Worm (Caenorhabditis elegans) whole organism, mixed stage, embryonic: ENCODE measurements around the gene dhhc-10.

Experiments used
- M03D4.4 ChIP-seq: sonication (generic microtip); optimal IDR thresholded peaks from 2 replicates; lab custom pipeline; 2017; ENCODE audit warnings: mild to moderate bottlenecking, missing genetic modification characterization, missing compliant biosample characterization
- elt-3 ChIP-seq: fragments of 150-350 bp; optimal IDR thresholded peaks from 2 replicates; lab custom pipeline; 2014; ENCODE audit warnings: missing biosample characterization, missing genetic modification characterization
- lin-13 ChIP-seq: fragments of 150-350 bp; optimal IDR thresholded peaks from 2 replicates; lab custom pipeline; 2014; ENCODE audit warnings: missing biosample characterization, missing genetic modification characterization
- lsy-2 ChIP-seq: fragments of 150-350 bp; optimal IDR thresholded peaks from 2 replicates; lab custom pipeline; 2014; ENCODE audit warnings: missing biosample characterization, missing genetic modification characterization
- mab-5 ChIP-seq: fragments of 150-350 bp; optimal IDR thresholded peaks from 2 replicates; lab custom pipeline; 2014; ENCODE audit warnings: missing biosample characterization, missing genetic modification characterization
- nhr-12 ChIP-seq: fragments of 150-350 bp; optimal IDR thresholded peaks from 2 replicates; lab custom pipeline; 2014; ENCODE audit warnings: missing biosample characterization, missing genetic modification characterization
- nhr-2 ChIP-seq: fragments of 150-350 bp; optimal IDR thresholded peaks from 2 replicates; lab custom pipeline; 2014; ENCODE audit warnings: missing biosample characterization, missing genetic modification characterization
- nhr-237 ChIP-seq: fragments of 150-350 bp; optimal IDR thresholded peaks from 2 replicates; lab custom pipeline; 2014; ENCODE audit warnings: missing biosample characterization, missing genetic modification characterization
- pha-4 ChIP-seq: fragments of 150-350 bp; optimal IDR thresholded peaks from 2 replicates; lab custom pipeline; 2018; ENCODE audit warnings: missing biosample characterization, missing genetic modification reagents, missing genetic modification characterization
- snpc-4 ChIP-seq: fragments of 150-350 bp; optimal IDR thresholded peaks from 2 replicates; lab custom pipeline; 2014; ENCODE audit warnings: missing biosample characterization, missing genetic modification characterization
- sptf-1 ChIP-seq: sonication (generic microtip); optimal IDR thresholded peaks from 2 replicates; lab custom pipeline; 2017; ENCODE audit warnings: mild to moderate bottlenecking, missing genetic modification characterization, moderate library complexity, missing compliant biosample characterization
- tbx-8 ChIP-seq: fragments of 200-800 bp; sonication (Bioruptor generic); optimal IDR thresholded peaks from 2 replicates; lab custom pipeline; 2018; ENCODE audit warnings: mild to moderate bottlenecking, missing genetic modification characterization, moderate library complexity, missing compliant biosample characterization
- unc-62 ChIP-seq: fragments of 150-350 bp; optimal IDR thresholded peaks from 2 replicates; lab custom pipeline; 2014; ENCODE audit warnings: missing biosample characterization, missing genetic modification reagents, missing genetic modification characterization
- ztf-11 ChIP-seq: fragments of 150-350 bp; optimal IDR thresholded peaks from 2 replicates; lab custom pipeline; 2014; ENCODE audit warnings: missing biosample characterization, missing genetic modification characterization

DNA sequence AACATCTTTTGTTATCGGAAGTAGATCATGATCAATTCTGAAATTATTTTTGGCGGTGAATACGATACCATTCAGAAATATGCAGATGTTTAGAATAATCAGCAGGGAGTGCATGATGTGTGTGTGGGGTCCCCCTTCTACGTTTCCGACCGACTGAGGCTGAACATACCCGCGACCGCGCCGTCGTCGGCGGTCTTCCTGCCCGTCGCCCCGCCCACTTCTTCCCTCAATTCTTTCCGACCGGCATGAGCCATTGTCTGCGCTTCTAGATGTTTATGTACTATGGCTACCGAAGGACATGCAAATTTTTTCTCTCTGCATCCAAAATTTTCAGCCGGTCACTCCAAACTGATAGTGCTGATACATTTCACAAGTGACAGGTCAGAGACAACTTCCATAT, 37.1 kb downstream of the dhhc-10 start:
- no peak for TF ChIP-seq nhr-2 (tag; lab: Kevin White, UChicago)
- TF ChIP-seq lsy-2 (tag; lab: Kevin White, UChicago) = no peak
- TF ChIP-seq nhr-12 (tag; lab: Kevin White, UChicago) = no peak
- no peak for TF ChIP-seq tbx-8 (GFP tag; lab: Kevin White, UChicago)
- no peak for TF ChIP-seq snpc-4 (tag; lab: Kevin White, UChicago)
- no peak for TF ChIP-seq ztf-11 (tag; lab: Kevin White, UChicago)
- TF ChIP-seq mab-5 (tag; lab: Kevin White, UChicago) = no peak
- no peak for TF ChIP-seq unc-62
- TF ChIP-seq M03D4.4 (tag; lab: Kevin White, UChicago) = no peak
- TF ChIP-seq sptf-1 (tag; lab: Kevin White, UChicago) = no peak
- TF ChIP-seq lin-13 (tag; lab: Kevin White, UChicago) = no peak
- TF ChIP-seq nhr-237 = no peak
- TF ChIP-seq pha-4 (tag; lab: Kevin White, UChicago) = no peak
- no peak for TF ChIP-seq elt-3 (tag; lab: Kevin White, UChicago)
